Worm (Caenorhabditis elegans) whole organism, young adult: Measurements from ENCODE around the gene eif-3.D.
A peak's percentile ranks its signal among the peaks of the same experiment; 100 is the strongest.
"Not testable (repeated sequence)": the region's sequence is repeated elsewhere in the genome, so short reads cannot be mapped to it uniquely, and the experiment has no call there.

Experiments used
- C17E4.6 ChIP-seq: fragments of 200-800 bp; sonication (Bioruptor generic); IDR thresholded peaks from 2 replicates; pipeline ENCODE4 v1.3.6; 2022; ENCODE audit warnings: missing genetic modification reagents, missing genetic modification characterization, missing compliant biosample characterization
- F33H1.4 ChIP-seq: fragments of 200-800 bp; sonication (Bioruptor generic); IDR thresholded peaks from 2 replicates; pipeline ENCODE4 v1.3.6; 2022; ENCODE audit warnings: missing genetic modification reagents, missing genetic modification characterization, missing compliant biosample characterization
- F55B11.4 ChIP-seq: sonication (generic microtip); optimal IDR thresholded peaks from 2 replicates; lab custom pipeline; 2016; ENCODE audit warnings: missing compliant biosample characterization, missing genetic modification characterization, borderline replicate concordance; ENCODE audit not compliant: insufficient read depth
- K11D2.4 ChIP-seq: fragments of 200-800 bp; sonication (Bioruptor generic); IDR thresholded peaks from 2 replicates; pipeline ENCODE4 v1.3.6; 2022; ENCODE audit warnings: missing genetic modification reagents, missing genetic modification characterization, missing compliant biosample characterization
- ZK185.1 ChIP-seq: sonication (generic microtip); optimal IDR thresholded peaks from 2 replicates; lab custom pipeline; 2016; ENCODE audit warnings: mild to moderate bottlenecking, missing genetic modification characterization, missing compliant biosample characterization; ENCODE audit not compliant: poor library complexity, severe bottlenecking
- akir-1 ChIP-seq: fragments of 200-800 bp; sonication (Bioruptor generic); optimal IDR thresholded peaks from 2 replicates; lab custom pipeline; 2018; ENCODE audit warnings: mild to moderate bottlenecking, missing genetic modification characterization, moderate library complexity, missing compliant biosample characterization
- ama-1 ChIP-seq, 3 experiments: fragments of 150-350 bp in 1 of 3; sonication (generic microtip) in 2 of 3; optimal IDR thresholded peaks; 2 replicates each; lab custom pipeline; 2014 to 2018; ENCODE audit warnings: missing biosample characterization in 2 of 3, missing genetic modification characterization in 2 of 3, missing genetic modification reagents in 2 of 3
- aptf-2 ChIP-seq: fragments of 200-800 bp; sonication (Bioruptor generic); conservative IDR thresholded peaks from 2 replicates; pipeline ENCODE4 v1.3.6; 2022; ENCODE audit warnings: missing genetic modification reagents, missing genetic modification characterization, missing compliant biosample characterization
- attf-3 ChIP-seq: fragments of 200-800 bp; sonication (Bioruptor generic); conservative IDR thresholded peaks from 2 replicates; pipeline ENCODE4 v1.3.6; 2022; ENCODE audit warnings: missing genetic modification reagents, missing genetic modification characterization, missing compliant biosample characterization
- bed-2 ChIP-seq: fragments of 200-800 bp; sonication (Bioruptor generic); IDR thresholded peaks from 2 replicates; pipeline ENCODE4 v1.3.6; 2022; ENCODE audit warnings: missing genetic modification reagents, missing genetic modification characterization, missing compliant biosample characterization
- ccch-3 ChIP-seq: fragments of 200-800 bp; sonication (Bioruptor generic); optimal IDR thresholded peaks from 2 replicates; lab custom pipeline; 2018; ENCODE audit warnings: mild to moderate bottlenecking, missing genetic modification characterization, missing compliant biosample characterization
- cebp-1 ChIP-seq, 2 experiments: fragments of 200-800 bp in 1 of 2; sonication (Bioruptor generic) in 1 of 2; sonication (generic microtip) in 1 of 2; IDR thresholded peaks in 1 of 2; optimal IDR thresholded peaks in 1 of 2; 2 replicates each; pipeline versions ENCODE4 v1.3.6 to Lab custom; 2017 to 2022; ENCODE audit warnings: missing compliant biosample characterization in 2 of 2, missing genetic modification characterization in 2 of 2, mild to moderate bottlenecking in 1 of 2, missing genetic modification reagents in 1 of 2, moderate library complexity in 1 of 2
- cebp-2 ChIP-seq: fragments of 200-800 bp; sonication (Bioruptor generic); IDR thresholded peaks from 2 replicates; pipeline ENCODE4 v1.3.6; 2022; ENCODE audit warnings: missing genetic modification characterization, missing compliant biosample characterization
- ceh-40 ChIP-seq: fragments of 200-800 bp; sonication (Bioruptor generic); IDR thresholded peaks from 2 replicates; pipeline ENCODE4 v1.3.6; 2022; ENCODE audit warnings: missing genetic modification characterization, missing compliant biosample characterization
- dpff-1 ChIP-seq: sonication (generic microtip); optimal IDR thresholded peaks from 2 replicates; lab custom pipeline; 2017; ENCODE audit warnings: mild to moderate bottlenecking, missing genetic modification characterization, missing compliant biosample characterization
- egrh-3 ChIP-seq: fragments of 200-800 bp; sonication (Bioruptor generic); IDR thresholded peaks from 2 replicates; pipeline ENCODE4 v1.3.6; 2022; ENCODE audit warnings: missing genetic modification reagents, missing genetic modification characterization, missing compliant biosample characterization
- gei-17 ChIP-seq: fragments of 200-800 bp; sonication (Bioruptor generic); optimal IDR thresholded peaks from 2 replicates; lab custom pipeline; 2018; ENCODE audit warnings: mild to moderate bottlenecking, missing genetic modification characterization, missing compliant biosample characterization
- him-1 ChIP-seq: sonication (generic microtip); optimal IDR thresholded peaks from 2 replicates; lab custom pipeline; 2016; ENCODE audit warnings: missing genotype, missing genetic modification reagents, missing genetic modification characterization, missing compliant biosample characterization
- hmg-1.2 ChIP-seq: fragments of 200-800 bp; sonication (Bioruptor generic); IDR thresholded peaks from 2 replicates; pipeline ENCODE4 v1.3.6; 2022; ENCODE audit warnings: missing genetic modification reagents, missing genetic modification characterization, missing compliant biosample characterization
- hsf-1 ChIP-seq: fragments of 200-800 bp; sonication (Bioruptor generic); IDR thresholded peaks from 2 replicates; pipeline ENCODE4 v1.3.6; 2022; ENCODE audit warnings: missing genetic modification reagents, missing genetic modification characterization, missing compliant biosample characterization
- lin-26 ChIP-seq: fragments of 200-800 bp; sonication (Bioruptor generic); IDR thresholded peaks from 2 replicates; pipeline ENCODE4 v1.3.6; 2022; ENCODE audit warnings: missing genetic modification reagents, missing genetic modification characterization, missing compliant biosample characterization
- lin-35 ChIP-seq, 3 experiments: fragments of 150-350 bp in 2 of 3; sonication (generic microtip) in 1 of 3; optimal IDR thresholded peaks; 2 replicates each; lab custom pipeline; 2014 to 2018; ENCODE audit warnings: missing biosample characterization in 3 of 3, missing genetic modification characterization in 3 of 3, missing genetic modification reagents in 3 of 3
- lin-40 ChIP-seq: sonication (generic microtip); optimal IDR thresholded peaks from 2 replicates; lab custom pipeline; 2016; ENCODE audit warnings: missing genetic modification characterization, mild to moderate bottlenecking, missing compliant biosample characterization, missing genotype, missing genetic modification reagents
- lir-1 ChIP-seq: fragments of 200-800 bp; sonication (Bioruptor generic); conservative IDR thresholded peaks from 2 replicates; pipeline ENCODE4 v1.3.6; 2022; ENCODE audit warnings: missing genetic modification reagents, missing genetic modification characterization, missing compliant biosample characterization
- madf-8 ChIP-seq: fragments of 200-800 bp; sonication (Bioruptor generic); conservative IDR thresholded peaks from 2 replicates; pipeline ENCODE4 v1.3.6; 2022; ENCODE audit warnings: missing genetic modification reagents, missing genetic modification characterization, missing compliant biosample characterization
- nfya-1 ChIP-seq: sonication (generic microtip); optimal IDR thresholded peaks from 2 replicates; lab custom pipeline; 2017; ENCODE audit warnings: antibody characterized with exemption, missing compliant biosample characterization, missing genetic modification characterization, borderline replicate concordance; ENCODE audit not compliant: insufficient read depth
- nhr-80 ChIP-seq: sonication (generic microtip); optimal IDR thresholded peaks from 2 replicates; lab custom pipeline; 2016; ENCODE audit warnings: missing genetic modification characterization, missing compliant biosample characterization
- nhr-90 ChIP-seq: sonication (generic microtip); optimal IDR thresholded peaks from 2 replicates; lab custom pipeline; 2016; ENCODE audit warnings: missing genotype, mild to moderate bottlenecking, missing genetic modification characterization, missing compliant biosample characterization
- pbrm-1 ChIP-seq: fragments of 200-800 bp; sonication (Bioruptor generic); IDR thresholded peaks from 2 replicates; pipeline ENCODE4 v1.3.6; 2022; ENCODE audit warnings: missing genetic modification reagents, missing genetic modification characterization, missing compliant biosample characterization
- pha-4 ChIP-seq: fragments of 150-350 bp; sonication (generic microtip); optimal IDR thresholded peaks from 2 replicates; lab custom pipeline; 2014; ENCODE audit warnings: missing biosample characterization, missing genetic modification reagents, missing genetic modification characterization
- rpc-1 ChIP-seq, 2 experiments: fragments of 150-350 bp in 1 of 2; sonication (generic microtip) in 1 of 2; optimal IDR thresholded peaks; 2 replicates each; lab custom pipeline; 2014 to 2018; ENCODE audit warnings: missing biosample characterization in 1 of 2, missing genetic modification characterization in 1 of 2, missing genetic modification reagents in 1 of 2, missing genotype in 1 of 2
- sdz-38 ChIP-seq: sonication (generic microtip); optimal IDR thresholded peaks from 2 replicates; lab custom pipeline; 2016; ENCODE audit warnings: missing genotype, missing genetic modification characterization, missing compliant biosample characterization
- somi-1 ChIP-seq: fragments of 200-800 bp; sonication (Bioruptor generic); optimal IDR thresholded peaks from 2 replicates; lab custom pipeline; 2018; ENCODE audit warnings: mild to moderate bottlenecking, missing genetic modification characterization, missing compliant biosample characterization
- tlf-1 ChIP-seq: fragments of 200-800 bp; sonication (Bioruptor generic); optimal IDR thresholded peaks from 2 replicates; lab custom pipeline; 2018; ENCODE audit warnings: mild to moderate bottlenecking, missing genetic modification characterization, missing compliant biosample characterization
- unc-62 ChIP-seq: fragments of 150-350 bp; optimal IDR thresholded peaks from 2 replicates; lab custom pipeline; 2014; ENCODE audit warnings: missing biosample characterization, missing genetic modification reagents, missing genetic modification characterization
- xnd-1 ChIP-seq: sonication (generic microtip); optimal IDR thresholded peaks from 2 replicates; lab custom pipeline; 2016; ENCODE audit warnings: missing genotype, missing genetic modification reagents, missing genetic modification characterization, missing compliant biosample characterization
- zfh-2 ChIP-seq: fragments of 200-800 bp; sonication (Bioruptor generic); conservative IDR thresholded peaks from 2 replicates; pipeline ENCODE4 v1.3.6; 2022; ENCODE audit warnings: missing genetic modification reagents, missing genetic modification characterization, missing compliant biosample characterization
- ztf-18 ChIP-seq: sonication (generic microtip); optimal IDR thresholded peaks from 2 replicates; lab custom pipeline; 2016; ENCODE audit warnings: missing genotype, mild to moderate bottlenecking, missing genetic modification characterization, missing compliant biosample characterization

eif-3.D gene

DNA sequence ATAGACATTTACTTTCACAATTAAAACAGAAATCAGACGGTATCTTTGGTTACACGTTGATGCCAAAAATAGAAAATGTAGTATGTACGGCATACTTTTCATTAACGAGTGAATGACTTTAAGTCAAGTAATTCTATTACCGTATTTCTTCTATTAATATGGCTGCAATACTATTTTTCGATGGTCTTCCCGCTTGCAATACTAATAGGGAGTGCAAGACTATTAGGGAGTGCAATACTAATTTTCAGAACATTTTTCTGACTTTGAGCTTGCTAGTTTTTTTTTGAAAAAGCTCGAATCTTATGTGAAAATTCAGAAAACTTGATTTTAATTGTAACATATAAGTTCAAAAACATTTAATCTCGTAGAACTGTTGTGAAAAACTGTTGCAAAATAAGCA, 18.4 kb upstream of the eif-3.D start, which contains the start of gene R08D7.7:
Gene R08D7.7, plus strand, starts transcription at position 301 of the 400 bp plus-strand sequence.
- not testable (repeated sequence) for TF ChIP-seq rpc-1 (optimal IDR thresholded peaks at IDR 0.05; lab: Kevin White, UChicago); rpc-1 (tag; optimal IDR thresholded peaks at IDR 0.05; lab: Kevin White, UChicago); nhr-90; aptf-2 (GFP tag; lab: Robert Waterston, UW)

- TF ChIP-seq him-1 (no peak), sdz-38 (tag; lab: Kevin White, UChicago) (no peak), gei-17 (GFP tag; lab: Kevin White, UChicago) (no peak), lin-35 (GFP tag; optimal IDR thresholded peaks at IDR 0.05; lab: Kevin White, UChicago) (peak in 1 of 3 experiments; percentile 3), lin-26 (GFP tag; lab: Robert Waterston, UW) (no peak), ztf-18 (tag; lab: Kevin White, UChicago) (no peak), nfya-1 (tag; lab: Kevin White, UChicago) (no peak), zfh-2 (GFP tag; lab: Robert Waterston, UW) (no peak), hsf-1 (GFP tag; lab: Robert Waterston, UW) (0 out of 2 replicates have a peak, but pooled peaks have one; percentile 7), unc-62 (GFP tag; lab: Kevin White, UChicago) (no peak), ama-1 (optimal IDR thresholded peaks at IDR 0.05; lab: Kevin White, UChicago) (no peak), ama-1 (GFP tag; optimal IDR thresholded peaks at IDR 0.05; lab: Kevin White, UChicago) (no peak), xnd-1 (tag; lab: Kevin White, UChicago) (no peak), akir-1 (GFP tag; lab: Kevin White, UChicago) (no peak), F55B11.4 (tag; lab: Kevin White, UChicago) (no peak)
These were observed 17.2 kb upstream of the eif-3.D start for ce11 chrIII:8988544-8988943.

DNA sequence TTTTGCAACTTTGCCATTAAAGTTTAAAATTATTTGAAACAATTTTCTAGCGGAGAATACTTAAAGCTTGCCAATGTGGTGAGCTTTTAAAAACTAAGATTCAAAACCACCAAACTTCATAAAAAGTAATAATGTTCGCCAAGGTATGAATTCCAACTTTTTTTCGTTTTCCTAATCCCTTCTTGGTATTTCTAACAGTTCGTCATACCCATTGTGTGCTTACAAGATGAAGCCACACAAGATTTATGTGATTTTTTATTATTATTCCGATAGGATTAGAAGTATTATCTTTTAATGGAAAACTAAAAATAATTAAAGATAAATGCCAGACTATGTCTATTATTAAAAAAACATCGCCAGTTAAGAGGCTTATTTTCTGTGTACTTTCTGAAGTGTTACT, 16.7 kb upstream of the eif-3.D start:
- no peak for TF ChIP-seq tlf-1 (GFP tag; lab: Kevin White, UChicago)

DNA sequence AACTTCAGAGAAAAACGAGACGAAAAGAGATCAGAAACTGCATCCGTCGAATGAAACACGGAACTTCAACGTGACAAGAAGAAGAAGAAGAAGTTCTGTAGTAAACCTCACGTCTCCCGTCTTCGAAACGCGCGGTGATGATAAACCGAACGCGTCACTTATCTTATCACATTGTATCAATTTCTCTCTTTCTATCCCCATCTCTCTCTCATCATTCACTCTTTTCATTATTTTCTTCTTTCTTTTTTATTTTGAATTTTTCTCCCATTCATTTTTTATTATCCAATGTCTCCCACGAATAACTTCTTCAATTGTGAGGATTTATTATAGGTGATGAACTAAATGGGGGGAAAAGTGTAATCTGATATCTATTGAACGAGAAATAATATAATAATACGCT, 15.5 kb upstream of the eif-3.D start:
- TF ChIP-seq cebp-1 (GFP tag; IDR thresholded peaks at IDR 0.05; lab: Robert Waterston, UW) (no peak), cebp-1 (tag; optimal IDR thresholded peaks at IDR 0.05; lab: Kevin White, UChicago) (peak; percentile 10), lin-40 (tag; lab: Kevin White, UChicago) (peak; percentile 61), pbrm-1 (no peak), cebp-2 (GFP tag; lab: Robert Waterston, UW) (no peak), somi-1 (GFP tag; lab: Kevin White, UChicago) (peak; percentile 73), ccch-3 (GFP tag; lab: Kevin White, UChicago) (no peak)

DNA sequence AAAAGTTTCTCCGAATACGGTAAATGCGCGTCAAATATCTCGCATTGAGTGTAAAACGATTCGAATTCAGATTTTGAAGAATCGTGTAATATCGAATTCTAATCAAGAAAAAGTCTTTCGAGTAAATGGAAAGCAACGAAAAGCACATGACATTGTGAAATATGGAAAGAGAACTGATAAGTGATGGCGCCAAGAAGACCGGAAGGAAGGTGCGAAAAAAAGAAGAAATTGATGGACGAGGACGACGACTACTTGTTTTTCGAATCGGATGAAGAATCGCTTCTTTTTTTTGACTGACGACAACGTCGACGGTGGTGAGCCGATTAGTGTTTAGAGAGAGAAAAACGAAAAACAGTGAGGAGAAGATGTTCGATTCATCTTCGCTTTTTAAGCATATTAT, 14.6 kb upstream of the eif-3.D start:
- no peak for TF ChIP-seq ZK185.1 (tag; lab: Kevin White, UChicago)
- peak; percentile 68 for TF ChIP-seq nhr-80
- no peak for TF ChIP-seq cebp-1 (GFP tag; IDR thresholded peaks at IDR 0.05; lab: Robert Waterston, UW)
- TF ChIP-seq cebp-1 (tag; optimal IDR thresholded peaks at IDR 0.05; lab: Kevin White, UChicago): peak; percentile 62
- no peak for TF ChIP-seq dpff-1 (tag; lab: Kevin White, UChicago)

DNA sequence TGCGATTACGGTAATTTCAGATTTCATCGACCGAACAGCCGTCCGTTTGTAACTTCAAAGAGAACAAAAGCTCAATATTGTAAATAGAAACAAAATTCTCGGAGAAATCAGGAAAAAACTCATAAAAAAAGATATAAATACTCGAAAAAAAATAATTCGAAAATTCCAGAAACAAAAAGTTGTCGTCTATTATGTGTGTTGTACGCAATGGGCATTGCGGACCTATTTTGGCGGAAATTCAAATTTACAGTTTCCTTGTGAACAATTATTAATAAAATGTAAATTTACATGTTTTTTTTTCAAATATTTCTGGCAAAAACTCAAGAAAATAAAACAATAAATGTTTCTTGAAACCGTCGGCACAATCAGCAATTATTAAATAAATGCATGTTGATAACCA, 14.1 kb upstream of the eif-3.D start:
- TF ChIP-seq lir-1 (GFP tag; lab: Robert Waterston, UW): no peak
- no peak for TF ChIP-seq C17E4.6 (GFP tag; lab: Robert Waterston, UW)
- peak; percentile 21; the same call in 1 of the 2 replicates for TF ChIP-seq F33H1.4
- TF ChIP-seq him-1: no peak
- TF ChIP-seq zfh-2 (GFP tag; lab: Robert Waterston, UW): no peak
- TF ChIP-seq egrh-3 (GFP tag; lab: Robert Waterston, UW): no peak
- no peak for TF ChIP-seq ceh-40 (GFP tag; lab: Robert Waterston, UW)
- no peak for TF ChIP-seq bed-2 (GFP tag; lab: Robert Waterston, UW)
- TF ChIP-seq attf-3 (GFP tag; lab: Robert Waterston, UW): no peak
- TF ChIP-seq hmg-1.2 (GFP tag; lab: Robert Waterston, UW): no peak
- TF ChIP-seq pbrm-1: no peak
- TF ChIP-seq pha-4 (tag; lab: Kevin White, UChicago): no peak
- no peak for TF ChIP-seq madf-8 (GFP tag; lab: Robert Waterston, UW)
- TF ChIP-seq K11D2.4 (GFP tag; lab: Robert Waterston, UW): no peak
